Fruit fly (Drosophila melanogaster): Measurements from ENCODE around the gene Ctps.
A peak's percentile ranks its signal among the peaks of the same experiment; 100 is the strongest.

Ctps gene

DNA sequence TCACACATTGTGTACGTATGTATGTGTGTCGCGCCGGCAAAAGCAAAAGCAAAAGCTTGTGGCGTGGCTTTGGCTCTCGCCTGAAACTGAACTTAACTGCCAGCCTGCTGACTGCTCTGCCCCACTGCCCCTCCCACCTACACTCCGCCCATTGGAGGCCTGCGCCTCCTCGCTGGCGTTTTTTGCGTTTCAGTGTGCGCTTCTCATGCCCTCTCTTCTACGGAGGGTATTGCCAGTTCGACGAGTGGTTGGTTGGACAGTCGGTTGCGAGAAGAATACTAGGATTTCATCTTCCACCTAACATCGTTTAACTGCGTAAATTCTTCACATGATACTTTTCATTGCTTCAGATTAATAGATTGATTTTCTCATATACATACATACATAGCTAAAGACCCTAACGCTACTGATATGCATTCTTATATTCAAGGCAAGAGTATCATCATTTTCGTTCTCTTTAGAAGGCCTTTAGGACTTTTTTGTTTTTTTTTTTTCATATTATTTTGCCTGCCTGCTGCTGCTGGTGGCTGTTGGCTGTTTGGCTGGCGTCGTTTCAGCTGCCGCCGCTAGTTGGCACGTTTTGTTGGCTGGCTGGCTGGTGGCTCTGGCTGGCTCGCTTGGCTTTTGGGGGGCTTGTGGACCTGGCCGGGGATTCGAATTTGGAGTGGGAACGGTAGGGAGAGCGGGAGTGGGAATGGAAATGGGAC is 7.3 kb downstream of the Ctps start (continued):
- TF ChIP-seq Fer1 (GFP tag; optimal IDR thresholded peaks at IDR 0.05) (peak; percentile 38), Dp (GFP tag; optimal IDR thresholded peaks at IDR 0.05) (no peak), Xbp1 (GFP tag; optimal IDR thresholded peaks at IDR 0.05) (peak; percentile 56), Adf1 (GFP tag; IDR thresholded peaks at IDR 0.05) (peak; percentile 10; the same call in 1 of the 2 replicates), CG13424 (tag; optimal IDR thresholded peaks at IDR 0.05) (peak; percentile 70), Asciz (GFP tag; optimal IDR thresholded peaks at IDR 0.05) (no peak), ci (GFP tag; IDR thresholded peaks at IDR 0.05) (no peak), CG1233 (GFP tag; optimal IDR thresholded peaks at IDR 0.05) (no peak), zfh2 (GFP tag; optimal IDR thresholded peaks at IDR 0.05) (peak; percentile 62), CG5245 (GFP tag; optimal IDR thresholded peaks at IDR 0.05) (no peak), crol (GFP tag; IDR thresholded peaks at IDR 0.05) (peak; percentile 77), trem (tag; optimal IDR thresholded peaks at IDR 0.05) (no peak), HLH54F (GFP tag; optimal IDR thresholded peaks at IDR 0.05) (peak; percentile 52), D19B (GFP tag; optimal IDR thresholded peaks at IDR 0.05) (peak; percentile 49), dati (GFP tag; IDR thresholded peaks at IDR 0.05) (no peak), luna (GFP tag; optimal IDR thresholded peaks at IDR 0.05) (peak; percentile 32), CG18764 (GFP tag; optimal IDR thresholded peaks at IDR 0.05) (no peak), cad (GFP tag; optimal IDR thresholded peaks at IDR 0.05) (no peak), GATAe (GFP tag; conservative IDR thresholded peaks at IDR 0.05) (no peak), CG13296 (GFP tag; optimal IDR thresholded peaks at IDR 0.05) (peak; percentile 46), CG10366 (GFP tag; IDR thresholded peaks at IDR 0.05) (peak; percentile 47; the same call in 1 of the 2 replicates), CG2889 (GFP tag; IDR thresholded peaks at IDR 0.05) (0 out of 3 replicates have a peak, but pooled peaks have one; percentile 7), CG7357 (GFP tag; IDR thresholded peaks at IDR 0.05) (peak; percentile 14; the same call in 1 of the 3 replicates), CG8924 (tag; optimal IDR thresholded peaks at IDR 0.05) (peak; percentile 37), CG14667 (GFP tag; IDR thresholded peaks at IDR 0.05) (no peak; the same call in 1 of the 2 replicates), gfzf (GFP tag; optimal IDR thresholded peaks at IDR 0.05) (no peak), grn (GFP tag; optimal IDR thresholded peaks at IDR 0.05) (no peak), jumu (GFP tag; optimal IDR thresholded peaks at IDR 0.05) (peak; percentile 60), ash1 (GFP tag; optimal IDR thresholded peaks at IDR 0.05) (no peak), usp (GFP tag; optimal IDR thresholded peaks at IDR 0.05) (no peak), gro (GFP tag; optimal IDR thresholded peaks at IDR 0.05) (peak; percentile 63), esg (GFP tag; conservative IDR thresholded peaks at IDR 0.05) (peak; percentile 56), Ets65A (GFP tag) (peak; percentile 97), CG32772 (GFP tag; IDR thresholded peaks at IDR 0.05) (peak; percentile 71), CG2875 (GFP tag; optimal IDR thresholded peaks at IDR 0.05) (no peak), crp (GFP tag; optimal IDR thresholded peaks at IDR 0.05) (no peak), CG17612 (GFP tag; IDR thresholded peaks at IDR 0.05) (no peak), Med (GFP tag) (peak; percentile 83), salm (tag; optimal IDR thresholded peaks at IDR 0.05) (peak; percentile 3), CG1832 (GFP tag; optimal IDR thresholded peaks at IDR 0.05) (no peak), CkIIα-i1 (GFP tag; IDR thresholded peaks at IDR 0.05) (no peak), ssp (GFP tag; IDR thresholded peaks at IDR 0.05) (peak; percentile 52), HLH4C (GFP tag; IDR thresholded peaks at IDR 0.05; ENCODE audit: partially characterized antibody) (no peak), onecut (GFP tag; IDR thresholded peaks at IDR 0.05) (no peak), CG11695 (GFP tag; IDR thresholded peaks at IDR 0.05) (peak; percentile 70; the same call in 2 of the 3 replicates), CG15269 (tag; optimal IDR thresholded peaks at IDR 0.05) (peak; percentile 66), ab (GFP tag; optimal IDR thresholded peaks at IDR 0.05) (no peak), CG12391 (tag; optimal IDR thresholded peaks at IDR 0.05) (peak; percentile 62), Dip3 (GFP tag; optimal IDR thresholded peaks at IDR 0.05) (peak; percentile 38), lab (GFP tag; optimal IDR thresholded peaks at IDR 0.05) (peak; percentile 69)

All from whole organism, embryonic.